Worm (Caenorhabditis elegans) whole organism, L1 larva: Measurements from ENCODE around the gene parp-2.
A peak's percentile ranks its signal among the peaks of the same experiment; 100 is the strongest.

ENCODE experiments used
- C16A3.4 ChIP-seq: fragments of 150-350 bp; optimal IDR thresholded peaks from 2 replicates; lab custom pipeline; 2014; ENCODE audit warnings: missing biosample characterization, missing genetic modification characterization
- C34B4.2 ChIP-seq: sonication (generic microtip); optimal IDR thresholded peaks from 2 replicates; lab custom pipeline; 2017; ENCODE audit warnings: mild to moderate bottlenecking, missing genetic modification characterization, missing compliant biosample characterization
- Y116A8C.19 ChIP-seq: sonication (generic microtip); optimal IDR thresholded peaks from 2 replicates; lab custom pipeline; 2016; ENCODE audit warnings: missing compliant biosample characterization, missing genetic modification characterization, borderline replicate concordance
- alr-1 ChIP-seq: fragments of 200-800 bp; sonication (Bioruptor generic); optimal IDR thresholded peaks from 2 replicates; lab custom pipeline; 2018; ENCODE audit warnings: borderline replicate concordance, mild to moderate bottlenecking, missing genetic modification characterization, missing compliant biosample characterization
- aly-2 ChIP-seq: fragments of 150-350 bp; optimal IDR thresholded peaks from 2 replicates; lab custom pipeline; 2014; ENCODE audit warnings: missing biosample characterization, missing genetic modification characterization
- blmp-1 ChIP-seq: fragments of 150-350 bp; optimal IDR thresholded peaks from 2 replicates; lab custom pipeline; 2014; ENCODE audit warnings: missing biosample characterization, missing genetic modification characterization
- ces-1 ChIP-seq: fragments of 150-350 bp; optimal IDR thresholded peaks from 2 replicates; lab custom pipeline; 2014; ENCODE audit warnings: missing biosample characterization, missing genetic modification reagents, missing genetic modification characterization
- dsc-1 ChIP-seq: sonication (generic microtip); optimal IDR thresholded peaks from 2 replicates; lab custom pipeline; 2016; ENCODE audit warnings: mild to moderate bottlenecking, missing genetic modification characterization, missing compliant biosample characterization
- efl-1 ChIP-seq, 4 experiments: fragments of 150-350 bp; optimal IDR thresholded peaks in 3 of 4; peaks in 1 of 4; 1 replicate in 1 of 4; 2 replicates in 3 of 4; lab custom pipeline; 2014; ENCODE audit warnings: missing biosample characterization in 2 of 4, missing genetic modification characterization in 2 of 4, missing genetic modification reagents in 2 of 4
- efl-3 ChIP-seq: fragments of 200-800 bp; sonication (Bioruptor generic); optimal IDR thresholded peaks from 2 replicates; lab custom pipeline; 2018; ENCODE audit warnings: mild to moderate bottlenecking, missing genetic modification characterization, missing compliant biosample characterization
- elt-2 ChIP-seq: sonication (generic microtip); optimal IDR thresholded peaks from 2 replicates; lab custom pipeline; 2016; ENCODE audit warnings: missing genetic modification characterization, mild to moderate bottlenecking, inconsistent platforms, missing compliant biosample characterization, missing genetic modification reagents
- elt-3 ChIP-seq, 6 experiments: fragments of 150-350 bp in 1 of 6; sonication (generic microtip); optimal IDR thresholded peaks; 2 replicates each; lab custom pipeline; 2017 to 2018; ENCODE audit warnings: missing biosample characterization in 6 of 6, missing genetic modification characterization in 6 of 6, inconsistent platforms in 1 of 6
- fkh-10 ChIP-seq: sonication (generic microtip); optimal IDR thresholded peaks from 2 replicates; lab custom pipeline; 2017; ENCODE audit warnings: missing biosample characterization, missing genetic modification reagents, missing genetic modification characterization
- fkh-4 ChIP-seq: sonication (generic microtip); optimal IDR thresholded peaks from 2 replicates; lab custom pipeline; 2016; ENCODE audit warnings: missing compliant biosample characterization, missing genetic modification characterization, borderline replicate concordance
- fkh-8 ChIP-seq: sonication (generic microtip); optimal IDR thresholded peaks from 2 replicates; lab custom pipeline; 2016; ENCODE audit warnings: mild to moderate bottlenecking, missing genetic modification characterization, missing compliant biosample characterization
- fos-1 ChIP-seq: fragments of 150-350 bp; optimal IDR thresholded peaks from 2 replicates; lab custom pipeline; 2014; ENCODE audit warnings: missing biosample characterization, missing genetic modification characterization
- hpl-2 ChIP-seq: fragments of 150-350 bp; optimal IDR thresholded peaks from 2 replicates; lab custom pipeline; 2014; ENCODE audit warnings: missing biosample characterization, missing genetic modification reagents, missing genetic modification characterization
- jun-1 ChIP-seq: fragments of 150-350 bp; optimal IDR thresholded peaks from 2 replicates; lab custom pipeline; 2014; ENCODE audit warnings: missing biosample characterization, missing genetic modification reagents, missing genetic modification characterization
- lin-13 ChIP-seq: fragments of 150-350 bp; optimal IDR thresholded peaks from 2 replicates; lab custom pipeline; 2014; ENCODE audit warnings: missing biosample characterization, missing genetic modification reagents, missing genetic modification characterization
- lin-14 ChIP-seq: fragments of 200-800 bp; sonication (Bioruptor generic); optimal IDR thresholded peaks from 2 replicates; lab custom pipeline; 2018; ENCODE audit warnings: mild to moderate bottlenecking, missing genetic modification characterization, moderate library complexity, missing compliant biosample characterization
- lin-15B ChIP-seq: fragments of 150-350 bp; sonication (generic microtip); optimal IDR thresholded peaks from 3 replicates; lab custom pipeline; 2014; ENCODE audit warnings: missing biosample characterization, missing genetic modification characterization
- lin-35 ChIP-seq, 2 experiments: fragments of 150-350 bp; optimal IDR thresholded peaks; 2 replicates each; lab custom pipeline; 2014; ENCODE audit warnings: missing biosample characterization in 2 of 2, missing genetic modification characterization in 2 of 2, missing genetic modification reagents in 2 of 2
- lin-39 ChIP-seq: fragments of 150-350 bp; optimal IDR thresholded peaks from 2 replicates; lab custom pipeline; 2014; ENCODE audit warnings: missing biosample characterization, missing genetic modification reagents, missing genetic modification characterization
- lir-3 ChIP-seq: sonication (generic microtip); optimal IDR thresholded peaks from 2 replicates; lab custom pipeline; 2016; ENCODE audit warnings: mild to moderate bottlenecking, missing genetic modification characterization, moderate library complexity, missing compliant biosample characterization; ENCODE audit not compliant: poor library complexity
- lsy-2 ChIP-seq, 2 experiments: fragments of 150-350 bp; optimal IDR thresholded peaks; 2 replicates each; lab custom pipeline; 2014; ENCODE audit warnings: missing biosample characterization in 2 of 2, missing genetic modification characterization in 2 of 2
- mab-9 ChIP-seq: fragments of 200-800 bp; sonication (Bioruptor generic); IDR thresholded peaks from 2 replicates; pipeline ENCODE4 v1.3.6; 2022; ENCODE audit warnings: missing genetic modification reagents, missing genetic modification characterization, missing compliant biosample characterization
- mdl-1 ChIP-seq, 2 experiments: fragments of 150-350 bp; optimal IDR thresholded peaks; 2 replicates each; lab custom pipeline; 2014 to 2017; ENCODE audit warnings: missing biosample characterization in 2 of 2, missing genetic modification characterization in 2 of 2, inconsistent platforms in 1 of 2
- mef-2 ChIP-seq: fragments of 150-350 bp; optimal IDR thresholded peaks from 2 replicates; lab custom pipeline; 2014; ENCODE audit warnings: missing biosample characterization, missing genetic modification characterization
- mep-1 ChIP-seq: fragments of 150-350 bp; optimal IDR thresholded peaks from 2 replicates; lab custom pipeline; 2014; ENCODE audit warnings: missing biosample characterization, missing genetic modification characterization
- nhr-11 ChIP-seq: fragments of 150-350 bp; optimal IDR thresholded peaks from 2 replicates; lab custom pipeline; 2014; ENCODE audit warnings: missing biosample characterization, missing genetic modification characterization
- nhr-47 ChIP-seq: sonication (generic microtip); optimal IDR thresholded peaks from 2 replicates; lab custom pipeline; 2016; ENCODE audit warnings: mild to moderate bottlenecking, missing genetic modification characterization, moderate library complexity, missing compliant biosample characterization
- nhr-90 ChIP-seq: sonication (generic microtip); optimal IDR thresholded peaks from 2 replicates; lab custom pipeline; 2016; ENCODE audit warnings: mild to moderate bottlenecking, missing genetic modification characterization, missing compliant biosample characterization; ENCODE audit not compliant: poor library complexity
- pag-3 ChIP-seq: sonication (generic microtip); optimal IDR thresholded peaks from 2 replicates; lab custom pipeline; 2017; ENCODE audit warnings: missing genetic modification characterization, mild to moderate bottlenecking, missing compliant biosample characterization, antibody characterized with exemption, borderline replicate concordance; ENCODE audit not compliant: insufficient read depth
- rnt-1 ChIP-seq: sonication (generic microtip); optimal IDR thresholded peaks from 2 replicates; lab custom pipeline; 2016; ENCODE audit warnings: mild to moderate bottlenecking, missing genetic modification characterization, moderate library complexity, missing compliant biosample characterization
- snpc-4 ChIP-seq: fragments of 150-350 bp; optimal IDR thresholded peaks from 2 replicates; lab custom pipeline; 2014; ENCODE audit warnings: missing biosample characterization, missing genetic modification characterization
- sox-4 ChIP-seq: sonication (generic microtip); optimal IDR thresholded peaks from 2 replicates; lab custom pipeline; 2016; ENCODE audit warnings: missing genetic modification characterization, missing compliant biosample characterization
- sptf-1 ChIP-seq: fragments of 150-350 bp; optimal IDR thresholded peaks from 2 replicates; lab custom pipeline; 2014; ENCODE audit warnings: missing biosample characterization, missing genetic modification characterization
- sup-37 ChIP-seq: fragments of 200-800 bp; sonication (Bioruptor generic); optimal IDR thresholded peaks from 2 replicates; lab custom pipeline; 2018; ENCODE audit warnings: mild to moderate bottlenecking, missing genetic modification characterization, missing compliant biosample characterization
- swsn-7 ChIP-seq: sonication (generic microtip); optimal IDR thresholded peaks from 2 replicates; lab custom pipeline; 2016; ENCODE audit warnings: missing genetic modification characterization, missing compliant biosample characterization
- tbx-2 ChIP-seq: sonication (generic microtip); optimal IDR thresholded peaks from 2 replicates; lab custom pipeline; 2016; ENCODE audit warnings: missing genetic modification characterization, missing compliant biosample characterization
- tlp-1 ChIP-seq: fragments of 150-350 bp; optimal IDR thresholded peaks from 2 replicates; lab custom pipeline; 2014; ENCODE audit warnings: missing biosample characterization, missing genetic modification characterization
- unc-130 ChIP-seq: fragments of 150-350 bp; optimal IDR thresholded peaks from 2 replicates; lab custom pipeline; 2017; ENCODE audit warnings: missing biosample characterization, missing genetic modification characterization, inconsistent platforms
- unc-62 ChIP-seq: fragments of 150-350 bp; optimal IDR thresholded peaks from 2 replicates; lab custom pipeline; 2014; ENCODE audit warnings: missing biosample characterization, missing genetic modification reagents, missing genetic modification characterization
- unc-86 ChIP-seq: sonication (generic microtip); optimal IDR thresholded peaks from 2 replicates; lab custom pipeline; 2016; ENCODE audit warnings: missing genetic modification characterization, missing compliant biosample characterization
- unc-98 ChIP-seq: fragments of 200-800 bp; sonication (Bioruptor generic); IDR thresholded peaks from 2 replicates; pipeline ENCODE4 v1.3.6; 2022; ENCODE audit warnings: missing genetic modification characterization, missing compliant biosample characterization
- zag-1 ChIP-seq: fragments of 150-350 bp; optimal IDR thresholded peaks from 2 replicates; lab custom pipeline; 2014; ENCODE audit warnings: missing biosample characterization, missing genetic modification characterization
- ztf-4 ChIP-seq: fragments of 150-350 bp; optimal IDR thresholded peaks from 2 replicates; lab custom pipeline; 2014; ENCODE audit warnings: missing biosample characterization, missing genetic modification characterization

The parp-2 gene

ce11 chrII:9601069-9601468, 8.2 kb downstream of the parp-2 start (continued):
- TF ChIP-seq unc-86 (no peak), elt-3 (tag; optimal IDR thresholded peaks at IDR 0.05; lab: Kevin White, UChicago) (peak in 3 of 6 experiments; percentile 38 to 96 (median 89)), lin-39 (tag; lab: Kevin White, UChicago) (peak; percentile 70), elt-2 (tag; lab: Kevin White, UChicago) (no peak), C34B4.2 (no peak), efl-1 (optimal IDR thresholded peaks at IDR 0.05; lab: Kevin White, UChicago) (peak; percentile 25 to 52), efl-1 (GFP tag; optimal IDR thresholded peaks at IDR 0.05 in 1 of 2; lab: Kevin White, UChicago) (no peak), unc-62 (GFP tag; lab: Kevin White, UChicago) (no peak), lin-35 (GFP tag; optimal IDR thresholded peaks at IDR 0.05; lab: Kevin White, UChicago) (peak; percentile 33 to 73), lsy-2 (tag; optimal IDR thresholded peaks at IDR 0.05; lab: Kevin White, UChicago) (peak; percentile 68 to 74), Y116A8C.19 (tag; lab: Kevin White, UChicago) (no peak), jun-1 (tag; lab: Kevin White, UChicago) (peak; percentile 27), sox-4 (tag; lab: Kevin White, UChicago) (no peak), nhr-90 (tag; lab: Kevin White, UChicago) (peak; percentile 87), ces-1 (no peak), tlp-1 (no peak), pag-3 (tag; lab: Kevin White, UChicago) (no peak), mef-2 (tag; lab: Kevin White, UChicago) (peak; percentile 27), sptf-1 (tag; lab: Kevin White, UChicago) (no peak), nhr-47 (peak; percentile 74), fkh-4 (tag; lab: Kevin White, UChicago) (no peak), tbx-2 (tag; lab: Kevin White, UChicago) (peak; percentile 73)
- TF ChIP-seq, all 84 proteins: peak for 38

ce11 chrII:9601679-9602078, 8.8 kb downstream of the parp-2 start:
- TF ChIP-seq unc-62 (GFP tag; lab: Kevin White, UChicago) (no peak), fos-1 (tag; lab: Kevin White, UChicago) (no peak), fkh-4 (tag; lab: Kevin White, UChicago) (no peak), blmp-1 (tag; lab: Kevin White, UChicago) (peak; percentile 86), hpl-2 (GFP tag; lab: Kevin White, UChicago) (no peak), lir-3 (tag; lab: Kevin White, UChicago) (peak; percentile 57), mep-1 (tag; lab: Kevin White, UChicago) (peak; percentile 24), snpc-4 (no peak), swsn-7 (tag; lab: Kevin White, UChicago) (peak; percentile 6), elt-2 (tag; lab: Kevin White, UChicago) (no peak), ztf-4 (peak; percentile 80), rnt-1 (tag; lab: Kevin White, UChicago) (peak; percentile 77), C34B4.2 (no peak), sup-37 (GFP tag; lab: Kevin White, UChicago) (no peak), efl-3 (GFP tag; lab: Kevin White, UChicago) (no peak), elt-3 (tag; optimal IDR thresholded peaks at IDR 0.05; lab: Kevin White, UChicago) (peak in 2 of 6 experiments; percentile 33 to 78), unc-98 (GFP tag; lab: Robert Waterston, UW) (no peak), lin-13 (GFP tag; lab: Kevin White, UChicago) (peak; percentile 44), efl-1 (optimal IDR thresholded peaks at IDR 0.05; lab: Kevin White, UChicago) (no peak), efl-1 (GFP tag; optimal IDR thresholded peaks at IDR 0.05 in 1 of 2; lab: Kevin White, UChicago) (peak in 1 of 2 experiments; percentile 90), nhr-90 (tag; lab: Kevin White, UChicago) (peak; percentile 66), tlp-1 (no peak), dsc-1 (tag; lab: Kevin White, UChicago) (no peak), mdl-1 (tag; optimal IDR thresholded peaks at IDR 0.05; lab: Kevin White, UChicago) (peak in 1 of 2 experiments; percentile 92), nhr-47 (peak; percentile 11), C16A3.4 (tag; lab: Kevin White, UChicago) (peak; percentile 53), lin-39 (tag; lab: Kevin White, UChicago) (peak; percentile 12), alr-1 (tag; lab: Kevin White, UChicago) (no peak), lsy-2 (tag; optimal IDR thresholded peaks at IDR 0.05; lab: Kevin White, UChicago) (peak; percentile 53 to 64), aly-2 (tag; lab: Kevin White, UChicago) (no peak), fkh-8 (tag; lab: Kevin White, UChicago) (no peak), nhr-11 (tag; lab: Kevin White, UChicago) (no peak), ces-1 (no peak), mab-9 (no peak), fkh-10 (no peak), lin-15B (tag; lab: Kevin White, UChicago) (no peak), unc-130 (tag; lab: Kevin White, UChicago) (peak; percentile 81), tbx-2 (tag; lab: Kevin White, UChicago) (peak; percentile 49), lin-14 (peak; percentile 83), pag-3 (tag; lab: Kevin White, UChicago) (no peak), zag-1 (tag; lab: Kevin White, UChicago) (no peak)
